Worm (Caenorhabditis elegans) whole organism, L1 larva: ENCODE results near the gene T24C4.5.

Source experiments
- C04F5.9 ChIP-seq: sonication (generic microtip); optimal IDR thresholded peaks from 2 replicates; lab custom pipeline; 2016; ENCODE audit warnings: missing genetic modification characterization, missing compliant biosample characterization
- F16B12.6 ChIP-seq: fragments of 150-350 bp; optimal IDR thresholded peaks from 2 replicates; lab custom pipeline; 2014; ENCODE audit warnings: missing biosample characterization, missing genetic modification characterization
- aly-2 ChIP-seq: fragments of 150-350 bp; optimal IDR thresholded peaks from 2 replicates; lab custom pipeline; 2014; ENCODE audit warnings: missing biosample characterization, missing genetic modification characterization
- ceh-63 ChIP-seq: fragments of 200-800 bp; sonication (Bioruptor generic); optimal IDR thresholded peaks from 2 replicates; lab custom pipeline; 2018; ENCODE audit warnings: mild to moderate bottlenecking, missing genetic modification characterization, missing compliant biosample characterization
- ces-1 ChIP-seq: fragments of 150-350 bp; optimal IDR thresholded peaks from 2 replicates; lab custom pipeline; 2014; ENCODE audit warnings: missing biosample characterization, missing genetic modification reagents, missing genetic modification characterization
- dsc-1 ChIP-seq: sonication (generic microtip); optimal IDR thresholded peaks from 2 replicates; lab custom pipeline; 2016; ENCODE audit warnings: mild to moderate bottlenecking, missing genetic modification characterization, missing compliant biosample characterization
- efl-3 ChIP-seq: fragments of 200-800 bp; sonication (Bioruptor generic); optimal IDR thresholded peaks from 2 replicates; lab custom pipeline; 2018; ENCODE audit warnings: mild to moderate bottlenecking, missing genetic modification characterization, missing compliant biosample characterization
- ets-5 ChIP-seq: fragments of 200-800 bp; sonication (Bioruptor generic); IDR thresholded peaks from 2 replicates; pipeline ENCODE4 v1.3.6; 2022; ENCODE audit warnings: missing genetic modification characterization, missing compliant biosample characterization
- fkh-10 ChIP-seq: sonication (generic microtip); optimal IDR thresholded peaks from 2 replicates; lab custom pipeline; 2017; ENCODE audit warnings: missing biosample characterization, missing genetic modification reagents, missing genetic modification characterization
- fkh-4 ChIP-seq: sonication (generic microtip); optimal IDR thresholded peaks from 2 replicates; lab custom pipeline; 2016; ENCODE audit warnings: missing compliant biosample characterization, missing genetic modification characterization, borderline replicate concordance
- fos-1 ChIP-seq: fragments of 150-350 bp; optimal IDR thresholded peaks from 2 replicates; lab custom pipeline; 2014; ENCODE audit warnings: missing biosample characterization, missing genetic modification characterization
- grh-1 ChIP-seq: fragments of 200-800 bp; sonication (Bioruptor generic); IDR thresholded peaks from 2 replicates; pipeline ENCODE4 v1.3.6; 2022; ENCODE audit warnings: missing genetic modification reagents, missing genetic modification characterization, missing compliant biosample characterization
- hlh-17 ChIP-seq: fragments of 200-800 bp; sonication (Bioruptor generic); optimal IDR thresholded peaks from 2 replicates; lab custom pipeline; 2018; ENCODE audit warnings: missing genetic modification characterization, mild to moderate bottlenecking, missing compliant biosample characterization, moderate library complexity, borderline replicate concordance
- irx-1 ChIP-seq: sonication (generic microtip); optimal IDR thresholded peaks from 2 replicates; lab custom pipeline; 2016; ENCODE audit warnings: missing genetic modification characterization, missing compliant biosample characterization
- isw-1 ChIP-seq: fragments of 200-800 bp; sonication (Bioruptor generic); IDR thresholded peaks from 2 replicates; pipeline ENCODE4 v1.3.6; 2022; ENCODE audit warnings: missing genetic modification characterization, missing compliant biosample characterization
- jun-1 ChIP-seq: fragments of 150-350 bp; optimal IDR thresholded peaks from 2 replicates; lab custom pipeline; 2014; ENCODE audit warnings: missing biosample characterization, missing genetic modification reagents, missing genetic modification characterization
- lin-13 ChIP-seq: fragments of 150-350 bp; optimal IDR thresholded peaks from 2 replicates; lab custom pipeline; 2014; ENCODE audit warnings: missing biosample characterization, missing genetic modification reagents, missing genetic modification characterization
- lin-15B ChIP-seq: fragments of 150-350 bp; sonication (generic microtip); optimal IDR thresholded peaks from 3 replicates; lab custom pipeline; 2014; ENCODE audit warnings: missing biosample characterization, missing genetic modification characterization
- lin-35 ChIP-seq, 2 experiments: fragments of 150-350 bp; optimal IDR thresholded peaks; 2 replicates each; lab custom pipeline; 2014; ENCODE audit warnings: missing biosample characterization in 2 of 2, missing genetic modification characterization in 2 of 2, missing genetic modification reagents in 2 of 2
- lin-39 ChIP-seq: fragments of 150-350 bp; optimal IDR thresholded peaks from 2 replicates; lab custom pipeline; 2014; ENCODE audit warnings: missing biosample characterization, missing genetic modification reagents, missing genetic modification characterization
- lir-3 ChIP-seq: sonication (generic microtip); optimal IDR thresholded peaks from 2 replicates; lab custom pipeline; 2016; ENCODE audit warnings: mild to moderate bottlenecking, missing genetic modification characterization, moderate library complexity, missing compliant biosample characterization; ENCODE audit not compliant: poor library complexity
- lsy-2 ChIP-seq, 2 experiments: fragments of 150-350 bp; optimal IDR thresholded peaks; 2 replicates each; lab custom pipeline; 2014; ENCODE audit warnings: missing biosample characterization in 2 of 2, missing genetic modification characterization in 2 of 2
- mab-9 ChIP-seq: fragments of 200-800 bp; sonication (Bioruptor generic); IDR thresholded peaks from 2 replicates; pipeline ENCODE4 v1.3.6; 2022; ENCODE audit warnings: missing genetic modification reagents, missing genetic modification characterization, missing compliant biosample characterization
- mdl-1 ChIP-seq, 2 experiments: fragments of 150-350 bp; optimal IDR thresholded peaks; 2 replicates each; lab custom pipeline; 2014 to 2017; ENCODE audit warnings: missing biosample characterization in 2 of 2, missing genetic modification characterization in 2 of 2, inconsistent platforms in 1 of 2
- mef-2 ChIP-seq: fragments of 150-350 bp; optimal IDR thresholded peaks from 2 replicates; lab custom pipeline; 2014; ENCODE audit warnings: missing biosample characterization, missing genetic modification characterization
- mep-1 ChIP-seq: fragments of 150-350 bp; optimal IDR thresholded peaks from 2 replicates; lab custom pipeline; 2014; ENCODE audit warnings: missing biosample characterization, missing genetic modification characterization
- nhr-11 ChIP-seq: fragments of 150-350 bp; optimal IDR thresholded peaks from 2 replicates; lab custom pipeline; 2014; ENCODE audit warnings: missing biosample characterization, missing genetic modification characterization
- nhr-19 ChIP-seq: fragments of 200-800 bp; sonication (Bioruptor generic); conservative IDR thresholded peaks from 2 replicates; pipeline ENCODE4 v1.3.6; 2022; ENCODE audit warnings: missing genetic modification characterization, missing compliant biosample characterization
- nhr-20 ChIP-seq: sonication (generic microtip); optimal IDR thresholded peaks from 2 replicates; lab custom pipeline; 2016; ENCODE audit warnings: mild to moderate bottlenecking, missing genetic modification characterization, missing compliant biosample characterization
- nhr-237 ChIP-seq: fragments of 150-350 bp; optimal IDR thresholded peaks from 2 replicates; lab custom pipeline; 2014; ENCODE audit warnings: missing biosample characterization, missing genetic modification characterization
- nhr-47 ChIP-seq: sonication (generic microtip); optimal IDR thresholded peaks from 2 replicates; lab custom pipeline; 2016; ENCODE audit warnings: mild to moderate bottlenecking, missing genetic modification characterization, moderate library complexity, missing compliant biosample characterization
- nhr-71 ChIP-seq: sonication (generic microtip); optimal IDR thresholded peaks from 2 replicates; lab custom pipeline; 2016; ENCODE audit warnings: mild to moderate bottlenecking, missing genetic modification characterization, moderate library complexity, missing compliant biosample characterization
- nhr-76 ChIP-seq: sonication (generic microtip); optimal IDR thresholded peaks from 2 replicates; lab custom pipeline; 2017; ENCODE audit warnings: missing biosample characterization, missing genetic modification characterization
- nhr-77 ChIP-seq: fragments of 150-350 bp; optimal IDR thresholded peaks from 2 replicates; lab custom pipeline; 2014; ENCODE audit warnings: missing biosample characterization, missing genetic modification characterization
- nhr-84 ChIP-seq: sonication (generic microtip); optimal IDR thresholded peaks from 2 replicates; lab custom pipeline; 2017; ENCODE audit warnings: missing biosample characterization, missing genetic modification characterization
- pqm-1 ChIP-seq: sonication (generic microtip); optimal IDR thresholded peaks from 3 replicates; lab custom pipeline; 2017; ENCODE audit warnings: missing biosample characterization, missing genetic modification characterization
- skn-1 ChIP-seq: fragments of 150-350 bp; optimal IDR thresholded peaks from 2 replicates; lab custom pipeline; 2014; ENCODE audit warnings: missing biosample characterization, missing genetic modification characterization
- snpc-4 ChIP-seq: fragments of 150-350 bp; optimal IDR thresholded peaks from 2 replicates; lab custom pipeline; 2014; ENCODE audit warnings: missing biosample characterization, missing genetic modification characterization
- snu-23 ChIP-seq: sonication (generic microtip); optimal IDR thresholded peaks from 2 replicates; lab custom pipeline; 2016; ENCODE audit warnings: missing genetic modification characterization, missing compliant biosample characterization
- sptf-1 ChIP-seq: fragments of 150-350 bp; optimal IDR thresholded peaks from 2 replicates; lab custom pipeline; 2014; ENCODE audit warnings: missing biosample characterization, missing genetic modification characterization
- tbx-2 ChIP-seq: sonication (generic microtip); optimal IDR thresholded peaks from 2 replicates; lab custom pipeline; 2016; ENCODE audit warnings: missing genetic modification characterization, missing compliant biosample characterization
- unc-62 ChIP-seq: fragments of 150-350 bp; optimal IDR thresholded peaks from 2 replicates; lab custom pipeline; 2014; ENCODE audit warnings: missing biosample characterization, missing genetic modification reagents, missing genetic modification characterization
- unc-86 ChIP-seq: sonication (generic microtip); optimal IDR thresholded peaks from 2 replicates; lab custom pipeline; 2016; ENCODE audit warnings: missing genetic modification characterization, missing compliant biosample characterization
- vab-15 ChIP-seq: sonication (generic microtip); optimal IDR thresholded peaks from 2 replicates; lab custom pipeline; 2017; ENCODE audit warnings: missing genotype, mild to moderate bottlenecking, missing genetic modification characterization, missing compliant biosample characterization
- xbp-1 ChIP-seq: sonication (generic microtip); optimal IDR thresholded peaks from 2 replicates; lab custom pipeline; 2016; ENCODE audit warnings: missing genetic modification characterization, missing compliant biosample characterization
- zip-4 ChIP-seq: fragments of 200-800 bp; sonication (Bioruptor generic); optimal IDR thresholded peaks from 2 replicates; lab custom pipeline; 2018; ENCODE audit warnings: mild to moderate bottlenecking, missing genetic modification characterization, moderate library complexity, missing compliant biosample characterization
- ztf-11 ChIP-seq, 2 experiments: sonication (generic microtip); optimal IDR thresholded peaks; 2 replicates each; lab custom pipeline; 2016 to 2017; ENCODE audit warnings: missing genetic modification characterization in 2 of 2, missing biosample characterization in 1 of 2, missing compliant biosample characterization in 1 of 2
- ztf-4 ChIP-seq: fragments of 150-350 bp; optimal IDR thresholded peaks from 2 replicates; lab custom pipeline; 2014; ENCODE audit warnings: missing biosample characterization, missing genetic modification characterization

Gene T24C4.5

DNA sequence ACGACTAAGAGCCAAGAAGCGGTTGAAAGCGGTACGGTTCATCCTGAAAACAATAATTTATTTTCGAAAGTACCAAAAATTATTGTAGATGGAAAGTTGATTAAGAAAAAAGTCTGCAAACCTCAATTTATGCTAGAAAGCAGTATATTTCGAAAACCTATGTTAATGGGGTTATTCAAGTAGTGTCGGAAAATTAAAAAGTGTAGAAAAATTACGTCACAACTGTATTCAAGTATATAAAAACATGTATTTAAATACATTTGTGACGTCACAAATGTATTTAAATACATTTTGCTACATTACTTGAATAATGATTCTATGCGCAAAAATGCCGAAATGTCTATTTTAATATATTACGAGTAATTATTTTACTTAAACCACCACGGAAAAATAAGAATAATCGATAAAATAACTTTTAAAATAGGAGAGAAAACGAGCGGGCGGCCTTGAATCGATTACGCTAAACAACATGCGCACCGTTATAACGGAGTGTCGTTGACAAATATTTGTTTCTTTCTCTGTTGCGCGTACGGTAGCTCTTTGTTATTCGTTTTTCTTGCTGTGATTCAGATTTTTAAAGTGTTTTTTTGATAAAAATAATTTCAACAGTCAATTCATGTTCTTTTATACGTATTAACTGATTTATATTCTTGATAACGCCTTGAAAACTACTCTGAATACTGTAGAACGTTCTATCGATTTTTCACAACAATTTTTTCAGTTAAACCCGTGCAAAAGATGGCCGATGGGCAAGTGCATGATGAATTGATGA, 31.2 kb upstream of the T24C4.5 start, which contains the start of the genes F23H11.5 and bra-2 (continued):
- no peak for TF ChIP-seq lin-13 (GFP tag; lab: Kevin White, UChicago)
- TF ChIP-seq xbp-1 (tag; lab: Kevin White, UChicago): no peak
- no peak for TF ChIP-seq fos-1
- TF ChIP-seq nhr-20 (tag; lab: Kevin White, UChicago): peak; percentile 1
- no peak for TF ChIP-seq nhr-77 (tag; lab: Kevin White, UChicago)
- no peak for TF ChIP-seq ztf-4 (tag; lab: Kevin White, UChicago)
- TF ChIP-seq nhr-76 (tag; lab: Kevin White, UChicago): no peak
- no peak for TF ChIP-seq nhr-237 (tag; lab: Kevin White, UChicago)
- no peak for TF ChIP-seq efl-3 (GFP tag; lab: Kevin White, UChicago)
- TF ChIP-seq ceh-63 (GFP tag; lab: Kevin White, UChicago): no peak
- TF ChIP-seq grh-1: no peak
- TF ChIP-seq mab-9: no peak
- no peak for TF ChIP-seq zip-4
- TF ChIP-seq dsc-1 (tag; lab: Kevin White, UChicago): no peak
- TF ChIP-seq lsy-2 (tag; optimal IDR thresholded peaks at IDR 0.05; lab: Kevin White, UChicago): peak; percentile 50 to 82
- TF ChIP-seq mdl-1 (tag; optimal IDR thresholded peaks at IDR 0.05; lab: Kevin White, UChicago): no peak
- no peak for TF ChIP-seq sptf-1 (tag; lab: Kevin White, UChicago)
- TF ChIP-seq fkh-10 (GFP tag; lab: Kevin White, UChicago): no peak
- TF ChIP-seq nhr-71 (tag; lab: Kevin White, UChicago): peak; percentile 34
- TF ChIP-seq pqm-1 (tag; lab: Kevin White, UChicago): no peak
- no peak for TF ChIP-seq irx-1 (tag; lab: Kevin White, UChicago)
- TF ChIP-seq C04F5.9 (tag; lab: Kevin White, UChicago): no peak
- no peak for TF ChIP-seq lin-39 (tag; lab: Kevin White, UChicago)
- TF ChIP-seq F16B12.6: peak; percentile 27
- TF ChIP-seq ces-1 (GFP tag; lab: Kevin White, UChicago): no peak
- TF ChIP-seq fkh-4 (tag; lab: Kevin White, UChicago): no peak
- no peak for TF ChIP-seq isw-1 (GFP tag; lab: Robert Waterston, UW)
- TF ChIP-seq snpc-4 (tag; lab: Kevin White, UChicago): no peak
- TF ChIP-seq nhr-47 (tag; lab: Kevin White, UChicago): peak; percentile 31
- no peak for TF ChIP-seq jun-1 (tag; lab: Kevin White, UChicago)
- no peak for TF ChIP-seq nhr-11
- TF ChIP-seq mef-2 (tag; lab: Kevin White, UChicago): no peak
- no peak for TF ChIP-seq unc-86 (tag; lab: Kevin White, UChicago)
- TF ChIP-seq ztf-11 (tag; optimal IDR thresholded peaks at IDR 0.05; lab: Kevin White, UChicago): no peak
- TF ChIP-seq lin-35 (GFP tag; optimal IDR thresholded peaks at IDR 0.05; lab: Kevin White, UChicago): peak; percentile 33 to 41
- TF ChIP-seq aly-2 (tag; lab: Kevin White, UChicago): no peak
- TF ChIP-seq lin-15B (tag; lab: Kevin White, UChicago): no peak
- no peak for TF ChIP-seq tbx-2 (tag; lab: Kevin White, UChicago)
- no peak for TF ChIP-seq nhr-84 (tag; lab: Kevin White, UChicago)
- no peak for TF ChIP-seq unc-62 (GFP tag; lab: Kevin White, UChicago)
- no peak for TF ChIP-seq ets-5 (GFP tag; lab: Robert Waterston, UW)
- no peak for TF ChIP-seq nhr-19 (GFP tag; lab: Robert Waterston, UW)
- no peak for TF ChIP-seq hlh-17 (GFP tag; lab: Kevin White, UChicago)
- no peak for TF ChIP-seq mep-1 (tag; lab: Kevin White, UChicago)
- peak; percentile 9 for TF ChIP-seq lir-3 (tag; lab: Kevin White, UChicago)
- peak; percentile 44 for TF ChIP-seq snu-23 (GFP tag; lab: Kevin White, UChicago)
- TF ChIP-seq skn-1 (tag; lab: Kevin White, UChicago): peak; percentile 14
- no peak for TF ChIP-seq vab-15 (tag; lab: Kevin White, UChicago)
